Fruit fly (Drosophila melanogaster) whole organism, prepupa: ENCODE measurements around the gene Ets97D.

Experiments
- Blimp-1 ChIP-seq: fragments of 200-800 bp; sonication (Bioruptor generic); optimal IDR thresholded peaks from 3 replicates; lab custom pipeline; 2017; ENCODE audit warnings: missing biosample characterization, missing genetic modification characterization, mild to moderate bottlenecking, moderate library complexity, missing genetic modification reagents
- CG10631 ChIP-seq: fragments of 200-800 bp; sonication (Bioruptor generic); optimal IDR thresholded peaks from 2 replicates; lab custom pipeline; 2016; ENCODE audit warnings: missing biosample characterization, missing genetic modification characterization
- CG10669 ChIP-seq: fragments of 200-800 bp; sonication (Bioruptor generic); optimal IDR thresholded peaks from 3 replicates; lab custom pipeline; 2018; ENCODE audit warnings: missing biosample characterization, mild to moderate bottlenecking, missing genetic modification characterization, moderate library complexity
- CG11902 ChIP-seq: fragments of 200-800 bp; sonication (Bioruptor generic); optimal IDR thresholded peaks from 3 replicates; lab custom pipeline; 2016; ENCODE audit warnings: missing biosample characterization, missing genetic modification characterization
- CG1621 ChIP-seq: fragments of 200-800 bp; sonication (Bioruptor generic); optimal IDR thresholded peaks from 3 replicates; lab custom pipeline; 2018; ENCODE audit warnings: missing biosample characterization, mild to moderate bottlenecking, missing genetic modification characterization
- CG16779 ChIP-seq: fragments of 200-800 bp; sonication (Bioruptor generic); optimal IDR thresholded peaks from 3 replicates; lab custom pipeline; 2017; ENCODE audit warnings: missing biosample characterization, mild to moderate bottlenecking, missing genetic modification characterization
- CG3032 ChIP-seq: fragments of 200-800 bp; optimal IDR thresholded peaks from 2 replicates; lab custom pipeline; 2019; ENCODE audit warnings: missing biosample characterization, mild to moderate bottlenecking, missing genetic modification characterization, moderate library complexity
- CG31627 ChIP-seq: fragments of 200-800 bp; sonication (Bioruptor generic); optimal IDR thresholded peaks from 3 replicates; lab custom pipeline; 2016; ENCODE audit warnings: missing biosample characterization, missing genetic modification characterization
- CG34406 ChIP-seq: fragments of 200-800 bp; sonication (Bioruptor generic); optimal IDR thresholded peaks from 3 replicates; lab custom pipeline; 2016; ENCODE audit warnings: missing biosample characterization, missing genetic modification characterization
- CG3919 ChIP-seq: fragments of 200-800 bp; sonication (Bioruptor generic); optimal IDR thresholded peaks from 3 replicates; lab custom pipeline; 2016; ENCODE audit warnings: missing biosample characterization, missing genetic modification characterization
- CG4318 ChIP-seq: fragments of 200-800 bp; sonication (Bioruptor generic); optimal IDR thresholded peaks from 3 replicates; lab custom pipeline; 2017; ENCODE audit warnings: missing biosample characterization, mild to moderate bottlenecking, missing genetic modification characterization
- CG6276 ChIP-seq: fragments of 200-800 bp; sonication (Bioruptor generic); optimal IDR thresholded peaks from 2 replicates; lab custom pipeline; 2017; ENCODE audit warnings: missing biosample characterization, mild to moderate bottlenecking, missing genetic modification characterization
- CG6792 ChIP-seq: fragments of 200-800 bp; sonication (Bioruptor generic); optimal IDR thresholded peaks from 3 replicates; lab custom pipeline; 2016; ENCODE audit warnings: missing biosample characterization, missing genetic modification characterization
- CG6854 ChIP-seq: fragments of 200-800 bp; sonication (Bioruptor generic); optimal IDR thresholded peaks from 2 replicates; lab custom pipeline; 2017; ENCODE audit warnings: missing biosample characterization, mild to moderate bottlenecking, missing genetic modification characterization
- CG7368 ChIP-seq: fragments of 200-800 bp; sonication (Bioruptor generic); optimal IDR thresholded peaks from 3 replicates; lab custom pipeline; 2016; ENCODE audit warnings: missing biosample characterization, missing genetic modification characterization
- CG8119 ChIP-seq: fragments of 200-800 bp; sonication (Bioruptor generic); IDR thresholded peaks from 3 replicates; pipeline ENCODE4 v1.3.6; 2022; ENCODE audit warnings: missing biosample characterization, missing genetic modification characterization
- CG8632 ChIP-seq: fragments of 200-800 bp; sonication (Bioruptor generic); optimal IDR thresholded peaks from 3 replicates; lab custom pipeline; 2016; ENCODE audit warnings: missing biosample characterization, missing genetic modification characterization
- CG9139 ChIP-seq: fragments of 200-800 bp; sonication (Bioruptor generic); optimal IDR thresholded peaks from 3 replicates; lab custom pipeline; 2017; ENCODE audit warnings: missing biosample characterization, mild to moderate bottlenecking, missing genetic modification characterization
- Eip75B ChIP-seq: fragments of 200-800 bp; sonication (Bioruptor generic); optimal IDR thresholded peaks from 3 replicates; lab custom pipeline; 2016; ENCODE audit warnings: missing biosample characterization, missing genetic modification characterization
- Eip78C ChIP-seq: fragments of 200-800 bp; sonication (Bioruptor generic); peaks from one replicate; lab custom pipeline; 2016; ENCODE audit warnings: missing biosample characterization, missing genetic modification characterization
- Eip93F ChIP-seq: fragments of 200-800 bp; sonication (Bioruptor generic); optimal IDR thresholded peaks from 2 replicates; lab custom pipeline; 2016; ENCODE audit warnings: missing biosample characterization, mild to moderate bottlenecking, missing genetic modification characterization
- Ets21C ChIP-seq: fragments of 200-800 bp; sonication (Bioruptor generic); optimal IDR thresholded peaks from 3 replicates; lab custom pipeline; 2016; ENCODE audit warnings: missing biosample characterization, missing genetic modification characterization
- Ets96B ChIP-seq: fragments of 200-800 bp; optimal IDR thresholded peaks from 2 replicates; lab custom pipeline; 2019; ENCODE audit warnings: missing biosample characterization, mild to moderate bottlenecking, missing genetic modification characterization, moderate library complexity
- Hr38 ChIP-seq: sonication (Bioruptor generic); optimal IDR thresholded peaks from 2 replicates; lab custom pipeline; 2016; ENCODE audit warnings: missing biosample characterization, missing genetic modification characterization
- Hr39 ChIP-seq: fragments of 200-800 bp; sonication (Bioruptor generic); optimal IDR thresholded peaks from 2 replicates; lab custom pipeline; 2016; ENCODE audit warnings: missing biosample characterization, missing genetic modification characterization
- Lpt ChIP-seq: fragments of 200-800 bp; sonication (Bioruptor generic); optimal IDR thresholded peaks from 3 replicates; lab custom pipeline; 2016; ENCODE audit warnings: missing biosample characterization, missing genetic modification characterization
- Met ChIP-seq: fragments of 200-800 bp; sonication (Bioruptor generic); optimal IDR thresholded peaks from 3 replicates; lab custom pipeline; 2016; ENCODE audit warnings: missing biosample characterization, missing genetic modification characterization
- OdsH ChIP-seq: fragments of 200-800 bp; sonication (Bioruptor generic); optimal IDR thresholded peaks from 3 replicates; lab custom pipeline; 2016; ENCODE audit warnings: missing biosample characterization, missing genetic modification characterization
- Smox ChIP-seq: fragments of 200-800 bp; sonication (Bioruptor generic); optimal IDR thresholded peaks from 3 replicates; lab custom pipeline; 2016; ENCODE audit warnings: missing biosample characterization, missing genetic modification characterization
- Sox14 ChIP-seq: fragments of 200-800 bp; sonication (Bioruptor generic); optimal IDR thresholded peaks from 3 replicates; lab custom pipeline; 2016; ENCODE audit warnings: missing biosample characterization, missing genetic modification characterization
- Sox15 ChIP-seq: fragments of 200-800 bp; sonication (Bioruptor generic); optimal IDR thresholded peaks from 3 replicates; lab custom pipeline; 2016; ENCODE audit warnings: missing biosample characterization, missing genetic modification characterization
- dac ChIP-seq: fragments of 200-800 bp; sonication (Bioruptor generic); optimal IDR thresholded peaks from 2 replicates; lab custom pipeline; 2017; ENCODE audit warnings: missing biosample characterization, mild to moderate bottlenecking, missing genetic modification characterization
- dsx ChIP-seq: fragments of 200-800 bp; optimal IDR thresholded peaks from 3 replicates; lab custom pipeline; 2019; ENCODE audit warnings: missing biosample characterization, mild to moderate bottlenecking, missing genetic modification characterization, moderate library complexity; ENCODE audit not compliant: poor library complexity, severe bottlenecking
- eg ChIP-seq: fragments of 200-800 bp; sonication (Bioruptor generic); IDR thresholded peaks from 3 replicates; pipeline ENCODE4 v1.3.6; 2022; ENCODE audit warnings: missing biosample characterization, missing genetic modification characterization
- esn ChIP-seq: fragments of 200-800 bp; sonication (Bioruptor generic); optimal IDR thresholded peaks from 2 replicates; lab custom pipeline; 2016; ENCODE audit warnings: missing biosample characterization, mild to moderate bottlenecking, missing genetic modification characterization, moderate library complexity
- fd59A ChIP-seq: fragments of 200-800 bp; sonication (Bioruptor generic); optimal IDR thresholded peaks from 2 replicates; lab custom pipeline; 2017; ENCODE audit warnings: missing biosample characterization, mild to moderate bottlenecking, missing genetic modification characterization, missing genetic modification reagents
- fd85E ChIP-seq: fragments of 200-800 bp; sonication (Bioruptor generic); optimal IDR thresholded peaks from 3 replicates; lab custom pipeline; 2016; ENCODE audit warnings: missing biosample characterization, missing genetic modification characterization
- fkh ChIP-seq: fragments of 200-800 bp; sonication (Bioruptor generic); optimal IDR thresholded peaks from 3 replicates; lab custom pipeline; 2017; ENCODE audit warnings: missing biosample characterization, mild to moderate bottlenecking, missing genetic modification characterization, moderate library complexity
- lz ChIP-seq: fragments of 200-800 bp; sonication (Bioruptor generic); optimal IDR thresholded peaks from 3 replicates; lab custom pipeline; 2016; ENCODE audit warnings: missing biosample characterization, missing genetic modification characterization
- pdm3 ChIP-seq: fragments of 200-800 bp; sonication (Bioruptor generic); optimal IDR thresholded peaks from 3 replicates; lab custom pipeline; 2016; ENCODE audit warnings: missing biosample characterization, missing genetic modification characterization
- salr ChIP-seq, 2 experiments: fragments of 200-800 bp; sonication (Bioruptor generic); optimal IDR thresholded peaks; 3 replicates each; lab custom pipeline; 2016 to 2018; ENCODE audit warnings: missing biosample characterization in 2 of 2, missing genetic modification characterization in 2 of 2, mild to moderate bottlenecking in 1 of 2
- svp ChIP-seq: fragments of 200-800 bp; sonication (Bioruptor generic); peaks from one replicate; lab custom pipeline; 2016; ENCODE audit warnings: missing biosample characterization, missing genetic modification characterization
- vri ChIP-seq: fragments of 200-800 bp; sonication (Bioruptor generic); optimal IDR thresholded peaks from 3 replicates; lab custom pipeline; 2016; ENCODE audit warnings: missing biosample characterization, mild to moderate bottlenecking, missing genetic modification characterization

Gene Ets97D

DNA sequence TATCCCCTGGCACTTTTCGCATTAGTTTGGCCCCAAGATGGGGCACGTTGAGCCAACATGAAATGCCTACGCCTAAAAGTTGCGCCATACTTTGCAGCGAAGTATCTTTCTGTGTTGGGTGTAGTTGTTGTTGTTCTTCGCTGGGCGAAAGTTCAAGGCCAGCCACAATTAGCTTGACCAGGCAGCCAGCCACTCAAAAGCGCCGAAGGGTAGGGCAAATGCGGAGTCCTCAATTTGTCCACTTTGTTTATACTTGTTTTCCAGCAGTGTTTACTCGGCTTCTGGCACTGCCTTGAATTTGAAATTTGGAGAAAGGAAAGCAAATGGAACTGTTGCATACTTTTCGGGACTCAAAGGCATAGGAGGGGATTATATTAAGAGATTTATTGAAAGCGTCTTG, 44.4 kb upstream of the Ets97D start:
- peak; percentile 77 for TF ChIP-seq svp
- TF ChIP-seq salr (GFP tag; optimal IDR thresholded peaks at IDR 0.05; lab: Kevin White, UChicago), result no peak

- no peak for TF ChIP-seq Lpt (GFP tag; lab: Kevin White, UChicago)
- TF ChIP-seq Eip78C (GFP tag; lab: Kevin White, UChicago), result peak; percentile 21
- peak; percentile 10 for TF ChIP-seq svp
- no peak for TF ChIP-seq Eip93F (GFP tag; lab: Kevin White, UChicago)
Measured at dm6 chr3R:26956376-26957062, 43.8 kb upstream of the Ets97D start.

DNA sequence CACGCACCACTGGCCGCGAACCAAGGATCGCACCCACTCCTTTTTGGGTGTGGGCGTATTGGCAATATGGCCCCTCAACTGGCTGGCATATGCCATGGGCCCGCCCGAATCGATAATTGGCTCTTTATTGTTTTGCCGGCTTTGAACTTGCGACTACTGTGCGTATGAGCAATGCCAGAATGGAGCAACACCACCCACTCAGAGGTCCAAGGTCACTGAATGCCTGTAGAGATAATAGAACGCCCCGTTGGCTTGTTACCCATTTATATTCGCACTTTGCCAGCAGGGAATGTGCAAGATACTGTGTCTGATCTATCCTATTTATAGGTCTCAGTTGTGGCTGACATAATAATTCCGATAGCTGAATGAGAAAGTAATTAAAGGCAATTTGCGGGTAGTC, 42.8 kb upstream of the Ets97D start:
- TF ChIP-seq lz, result no peak
- TF ChIP-seq Lpt (GFP tag; lab: Kevin White, UChicago), result no peak
- peak; percentile 55 for TF ChIP-seq svp
- no peak for TF ChIP-seq Sox15 (GFP tag; lab: Kevin White, UChicago)
- TF ChIP-seq dsx, result no peak
- TF ChIP-seq, all 60 proteins: peak for 1

dm6 chr3R:26954020-26954672, 41.5 kb upstream of the Ets97D start:
- TF ChIP-seq lz (peak; percentile 55), Blimp-1 (GFP tag; lab: Kevin White, UChicago) (peak; percentile 77), esn (peak; percentile 85), Eip78C (GFP tag; lab: Kevin White, UChicago) (peak; percentile 95), Met (GFP tag; lab: Kevin White, UChicago) (peak; percentile 75), Ets96B (peak; percentile 97), fd59A (GFP tag; lab: Kevin White, UChicago) (peak; percentile 74), salr (GFP tag; optimal IDR thresholded peaks at IDR 0.05; lab: Kevin White, UChicago) (peak; percentile 68 to 89), CG6792 (GFP tag; lab: Kevin White, UChicago) (peak; percentile 86), dac (GFP tag; lab: Kevin White, UChicago) (peak; percentile 74), OdsH (GFP tag; lab: Kevin White, UChicago) (peak; percentile 89), pdm3 (GFP tag; lab: Kevin White, UChicago) (peak; percentile 76), CG10669 (peak; percentile 93), CG9139 (GFP tag; lab: Kevin White, UChicago) (peak; percentile 95), Eip75B (peak; percentile 47), Hr39 (GFP tag; lab: Kevin White, UChicago) (peak; percentile 68), CG1621 (peak; percentile 85), CG3919 (peak; percentile 92), eg (GFP tag; lab: Robert Waterston, UW) (peak; percentile 98), Smox (GFP tag; lab: Kevin White, UChicago) (peak; percentile 75), Sox14 (GFP tag; lab: Kevin White, UChicago) (peak; percentile 72), fd85E (GFP tag; lab: Kevin White, UChicago) (peak; percentile 58), Hr38 (no peak), CG31627 (GFP tag; lab: Kevin White, UChicago) (peak; percentile 63), CG8119 (GFP tag; lab: Robert Waterston, UW) (peak; percentile 98), CG16779 (peak; percentile 91), CG6276 (GFP tag; lab: Kevin White, UChicago) (peak; percentile 92), vri (GFP tag; lab: Kevin White, UChicago) (peak; percentile 76), CG4318 (GFP tag; lab: Kevin White, UChicago) (peak; percentile 75), CG11902 (GFP tag; lab: Kevin White, UChicago) (peak; percentile 87), CG34406 (GFP tag; lab: Kevin White, UChicago) (peak; percentile 96), fkh (GFP tag; lab: Kevin White, UChicago) (peak; percentile 73), Ets21C (GFP tag; lab: Kevin White, UChicago) (peak; percentile 40), Lpt (GFP tag; lab: Kevin White, UChicago) (peak; percentile 91), CG7368 (GFP tag; lab: Kevin White, UChicago) (peak; percentile 91), CG10631 (peak; percentile 90), dsx (peak; percentile 95), CG6854 (peak; percentile 87), CG3032 (peak; percentile 95), svp (peak; percentile 91), CG8632 (GFP tag; lab: Kevin White, UChicago) (peak; percentile 96)
